Fruit fly (Drosophila melanogaster) Kc167 (cell line): Measurements from ENCODE around the gene CG43732.

ENCODE experiments used
- Myc ChIP-seq: fragments of >200 bp; optimal IDR thresholded peaks from 2 replicates; lab custom pipeline; 2017; ENCODE audit warnings: missing external identifiers
- Sin3A ChIP-seq: fragments of >200 bp; optimal IDR thresholded peaks from 2 replicates; lab custom pipeline; 2018; ENCODE audit warnings: missing external identifiers
- h ChIP-seq: fragments of >200 bp; optimal IDR thresholded peaks from 3 replicates; lab custom pipeline; 2018; ENCODE audit warnings: missing external identifiers
- insv ChIP-seq: fragments of >200 bp; optimal IDR thresholded peaks from 3 replicates; lab custom pipeline; 2018; ENCODE audit warnings: missing external identifiers
- psq ChIP-seq: fragments of >200 bp; optimal IDR thresholded peaks from 2 replicates; lab custom pipeline; 2017; ENCODE audit warnings: missing external identifiers
- ttk ChIP-seq: sonication (Bioruptor generic); optimal IDR thresholded peaks from 2 replicates; lab custom pipeline; 2017; ENCODE audit warnings: missing external identifiers

The CG43732 gene

dm6 chr3R:19015423-19015810, 65.4 kb downstream of the CG43732 start:
- TF ChIP-seq psq (lab: Kevin White, UChicago) (no peak), Myc (lab: Kevin White, UChicago) (no peak), h (lab: Kevin White, UChicago) (no peak), Sin3A (lab: Kevin White, UChicago) (no peak), insv (no peak), ttk (lab: Kevin White, UChicago) (no peak)

DNA sequence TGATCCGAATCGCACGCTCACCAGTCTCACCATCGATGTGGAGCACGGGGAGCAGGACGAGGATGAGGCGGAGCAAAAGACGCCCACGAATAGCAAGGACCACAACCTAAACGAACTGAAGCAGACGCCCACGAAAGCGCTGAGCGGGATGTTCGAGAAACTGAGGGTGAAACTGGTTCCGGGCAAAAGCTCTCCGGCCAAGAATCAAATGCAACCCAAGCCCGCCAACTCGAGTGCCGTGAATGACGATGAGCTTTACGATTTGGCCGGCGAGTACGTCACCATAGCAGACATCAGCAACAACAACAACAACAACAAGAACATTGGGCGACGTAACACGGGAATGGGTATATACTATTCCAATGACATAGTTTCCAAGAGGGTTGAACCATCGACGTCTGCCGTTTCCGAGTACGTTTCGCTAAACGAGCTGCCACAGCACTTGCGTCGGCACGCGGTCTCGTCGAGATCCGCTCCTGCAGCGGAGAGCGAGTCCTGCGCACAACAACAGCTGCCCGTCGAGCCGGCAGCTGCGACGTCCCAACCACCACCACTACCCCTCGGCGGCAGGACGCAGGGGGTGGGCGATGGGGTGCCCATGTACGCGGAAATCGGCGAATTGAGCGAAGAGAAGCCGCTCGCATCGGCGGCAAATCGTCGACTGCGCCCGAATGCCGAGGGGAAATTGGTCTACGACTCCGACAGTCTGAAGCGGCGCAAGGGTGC, 67.5 kb downstream of the CG43732 start:
- TF ChIP-seq h (lab: Kevin White, UChicago) (no peak), psq (lab: Kevin White, UChicago) (no peak), Myc (lab: Kevin White, UChicago) (no peak)

dm6 chr3R:19023862-19024261, 73.9 kb downstream of the CG43732 start, which contains the start of the genes CG6005 and CG14286:
CG6005 (minus strand) TSS chr3R:19024030.
CG14286 (plus strand) TSS chr3R:19024092.
- TF ChIP-seq psq (lab: Kevin White, UChicago), result no peak
- TF ChIP-seq Sin3A (lab: Kevin White, UChicago), result no peak
- no peak for TF ChIP-seq insv
- TF ChIP-seq ttk (lab: Kevin White, UChicago), result no peak
- no peak for TF ChIP-seq Myc (lab: Kevin White, UChicago)

DNA sequence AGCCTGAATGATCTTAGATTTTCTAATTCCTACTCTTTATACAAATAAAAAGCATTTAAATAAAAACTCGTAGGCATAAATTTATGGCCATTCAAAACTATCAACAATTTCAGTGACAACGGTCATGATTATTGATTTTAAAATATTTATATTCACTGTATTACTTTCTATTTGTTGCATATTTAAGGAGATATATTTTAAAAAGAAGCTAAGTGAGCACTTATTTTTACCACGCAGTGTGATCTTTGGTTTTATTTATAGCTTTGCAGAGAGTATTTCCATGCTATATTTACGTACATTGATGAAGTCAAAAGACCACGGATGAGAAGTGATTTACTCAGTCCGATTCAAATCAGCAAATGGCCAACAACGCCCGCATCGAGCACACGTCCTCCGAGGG, 74.8 kb downstream of the CG43732 start, which contains the start of gene CG14285:
CG14285 (plus strand) TSS at position 339 of the 400 bp plus-strand sequence.
- TF ChIP-seq insv (no peak), h (lab: Kevin White, UChicago) (no peak), Myc (lab: Kevin White, UChicago) (no peak), ttk (lab: Kevin White, UChicago) (no peak), Sin3A (lab: Kevin White, UChicago) (no peak), psq (lab: Kevin White, UChicago) (no peak)
